Fruit fly (Drosophila melanogaster): Measurements from ENCODE around the gene CG3081.

Gene CG3081

dm6 chrX:4643887-4644286 lies at the start of gene CG3081:
TSS of gene CG3081 (minus strand) at chrX:4643987.
- TF ChIP-seq noc (tag; optimal IDR thresholded peaks at IDR 0.05): no peak

- TF ChIP-seq noc (tag; optimal IDR thresholded peaks at IDR 0.05): no peak
These were observed 49.2 kb upstream of the CG3081 start for dm6 chrX:4692963-4693362.

dm6 chrX:4691226-4691625 lies 47.4 kb upstream of the CG3081 start:
- TF ChIP-seq noc (tag; optimal IDR thresholded peaks at IDR 0.05): no peak

- no peak for TF ChIP-seq noc (tag; optimal IDR thresholded peaks at IDR 0.05)
These were observed 47.0 kb upstream of the CG3081 start for dm6 chrX:4690767-4691166.

dm6 chrX:4687778-4688399 lies 44.1 kb upstream of the CG3081 start, which contains the start of gene ctp:
TSS of gene ctp (plus strand) at chrX:4687800.
- peak; percentile 43 for TF ChIP-seq noc (tag; optimal IDR thresholded peaks at IDR 0.05)

- TF ChIP-seq noc (tag; optimal IDR thresholded peaks at IDR 0.05): no peak
These were observed 42.9 kb upstream of the CG3081 start, which contains the start of gene Pp2C1 for dm6 chrX:4686723-4687122. TSS of gene Pp2C1 (minus strand) at chrX:4686903.

- TF ChIP-seq noc (tag; optimal IDR thresholded peaks at IDR 0.05): peak; percentile 19
These were observed 42.4 kb upstream of the CG3081 start for dm6 chrX:4686150-4686549.

- peak; percentile 70 for TF ChIP-seq noc (tag; optimal IDR thresholded peaks at IDR 0.05)
These were observed 40.7 kb upstream of the CG3081 start for dm6 chrX:4684444-4684924.

dm6 chrX:4679813-4680381 lies 36.1 kb upstream of the CG3081 start:
- peak; percentile 27 for TF ChIP-seq noc (tag; optimal IDR thresholded peaks at IDR 0.05)

dm6 chrX:4678913-4679812 lies 35.4 kb upstream of the CG3081 start, which contains the start of gene fzr:
TSS of gene fzr (minus strand) at chrX:4679537.
- TF ChIP-seq noc (tag; optimal IDR thresholded peaks at IDR 0.05): no peak

- no peak for TF ChIP-seq noc (tag; optimal IDR thresholded peaks at IDR 0.05)
These were observed 34.5 kb upstream of the CG3081 start for dm6 chrX:4678146-4678912.

- TF ChIP-seq noc (tag; optimal IDR thresholded peaks at IDR 0.05): no peak
These were observed 33.6 kb upstream of the CG3081 start for dm6 chrX:4677427-4677826.

dm6 chrX:4675054-4675453 lies 31.3 kb upstream of the CG3081 start:
- no peak for TF ChIP-seq noc (tag; optimal IDR thresholded peaks at IDR 0.05)

dm6 chrX:4671194-4671626 lies 27.4 kb upstream of the CG3081 start:
- no peak for TF ChIP-seq noc (tag; optimal IDR thresholded peaks at IDR 0.05)

dm6 chrX:4669438-4669837 lies 25.7 kb upstream of the CG3081 start:
- TF ChIP-seq noc (tag; optimal IDR thresholded peaks at IDR 0.05): no peak

Measured in whole organism, larva.